Worm (Caenorhabditis elegans): ENCODE data around the gene F55G11.7.

Gene F55G11.7

DNA sequence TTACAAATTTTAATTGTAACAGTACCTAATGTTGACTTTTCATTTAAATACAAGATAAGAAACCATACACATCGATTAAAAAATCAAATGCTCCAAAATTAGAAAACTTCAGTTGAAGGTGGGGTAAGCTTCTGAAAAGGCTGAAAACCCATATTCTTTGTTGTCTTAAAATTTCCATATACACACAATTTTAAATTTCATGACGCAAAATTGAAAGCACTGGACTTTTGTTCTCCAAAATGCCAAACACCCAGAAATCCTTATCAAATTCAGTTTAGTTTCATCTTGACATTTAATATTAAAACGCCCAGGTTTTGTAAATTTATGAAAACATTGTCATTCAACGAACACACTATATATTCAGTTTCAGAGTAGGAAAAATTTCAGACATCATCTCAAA is at the start of gene F55G11.7:
TSS of gene F55G11.7 (plus strand) at position 301 of the 400 bp plus-strand sequence.
- TF ChIP-seq ref-1 (GFP tag; conservative IDR thresholded peaks at IDR 0.05) (no peak), tab-1 (GFP tag; IDR thresholded peaks at IDR 0.05) (no peak), klf-2 (GFP tag; conservative IDR thresholded peaks at IDR 0.05) (no peak), cog-1 (tag; optimal IDR thresholded peaks at IDR 0.05) (no peak), med-1 (GFP tag; optimal IDR thresholded peaks at IDR 0.05; ENCODE audit: insufficient read depth) (no peak), ztf-23 (GFP tag; IDR thresholded peaks at IDR 0.05) (no peak)

DNA sequence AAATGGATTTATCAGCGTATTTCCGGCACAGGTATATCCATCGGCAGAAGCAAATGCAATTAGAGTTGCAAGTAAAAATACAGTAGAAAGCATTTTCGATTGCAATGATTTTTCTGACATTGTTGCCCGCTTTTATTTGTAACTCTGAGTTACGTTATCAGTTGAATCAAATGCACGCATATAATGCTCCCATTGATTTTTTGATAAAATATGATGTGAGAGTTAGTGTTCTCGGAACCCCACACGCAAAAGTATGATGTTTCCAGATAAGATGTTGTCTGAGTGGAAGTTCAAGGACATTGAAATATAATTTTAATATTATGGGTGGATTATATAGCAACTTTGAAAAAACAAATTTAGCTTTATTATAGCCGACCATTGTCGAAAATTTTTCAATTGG is 48.2 kb upstream of the F55G11.7 start, which contains the start of gene K08D8.5:
TSS of gene K08D8.5 (minus strand) at position 140 of the 400 bp plus-strand sequence.
- TF ChIP-seq ztf-23 (GFP tag; IDR thresholded peaks at IDR 0.05): no peak
- no peak for TF ChIP-seq flt-1 (GFP tag; IDR thresholded peaks at IDR 0.05)
- no peak for TF ChIP-seq tab-1 (GFP tag; IDR thresholded peaks at IDR 0.05)
- TF ChIP-seq T22C8.4 (GFP tag; IDR thresholded peaks at IDR 0.05): no peak
- TF ChIP-seq klf-2 (GFP tag; conservative IDR thresholded peaks at IDR 0.05): no peak
- TF ChIP-seq ztf-29 (GFP tag; IDR thresholded peaks at IDR 0.05): no peak
- no peak for TF ChIP-seq med-1 (GFP tag; optimal IDR thresholded peaks at IDR 0.05; ENCODE audit: insufficient read depth)
- no peak for TF ChIP-seq ref-1 (GFP tag; conservative IDR thresholded peaks at IDR 0.05)
- no peak for TF ChIP-seq cog-1 (tag; optimal IDR thresholded peaks at IDR 0.05)

DNA sequence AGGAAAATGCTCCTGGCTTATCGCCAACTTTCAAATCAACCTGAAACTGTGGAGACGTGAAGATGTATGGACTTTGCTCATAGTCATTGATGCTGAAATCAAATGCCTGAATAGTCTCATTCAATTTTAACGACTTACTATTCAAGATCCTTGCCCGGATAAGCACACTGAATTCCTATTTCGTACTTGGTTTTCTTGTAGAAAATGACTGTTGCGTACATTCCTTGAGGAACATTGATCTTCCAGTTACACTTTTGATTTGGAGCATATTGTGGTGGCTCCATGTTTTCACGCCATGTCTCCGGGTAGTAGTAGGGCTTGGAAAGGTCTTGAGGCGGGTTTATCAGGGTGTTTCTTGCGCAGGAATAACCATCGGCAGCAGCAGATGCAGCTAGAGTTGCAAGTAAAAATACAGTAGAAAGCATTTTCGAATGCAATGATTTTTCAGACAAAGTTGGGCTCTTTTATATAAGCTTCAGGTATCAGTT is 45.7 kb upstream of the F55G11.7 start, which contains the start of gene irg-6:
TSS of gene irg-6 (minus strand) at position 438 of the 488 bp plus-strand sequence.
- no peak for TF ChIP-seq ref-1 (GFP tag; conservative IDR thresholded peaks at IDR 0.05)
- no peak for TF ChIP-seq cog-1 (tag; optimal IDR thresholded peaks at IDR 0.05)
- no peak for TF ChIP-seq med-1 (GFP tag; optimal IDR thresholded peaks at IDR 0.05; ENCODE audit: insufficient read depth)
- no peak for TF ChIP-seq flt-1 (GFP tag; IDR thresholded peaks at IDR 0.05)
- TF ChIP-seq ztf-29 (GFP tag; IDR thresholded peaks at IDR 0.05): no peak
- TF ChIP-seq tab-1 (GFP tag; IDR thresholded peaks at IDR 0.05): no peak
- TF ChIP-seq klf-2 (GFP tag; conservative IDR thresholded peaks at IDR 0.05): no peak
- no peak for TF ChIP-seq T22C8.4 (GFP tag; IDR thresholded peaks at IDR 0.05)
- TF ChIP-seq ztf-23 (GFP tag; IDR thresholded peaks at IDR 0.05): no peak

DNA sequence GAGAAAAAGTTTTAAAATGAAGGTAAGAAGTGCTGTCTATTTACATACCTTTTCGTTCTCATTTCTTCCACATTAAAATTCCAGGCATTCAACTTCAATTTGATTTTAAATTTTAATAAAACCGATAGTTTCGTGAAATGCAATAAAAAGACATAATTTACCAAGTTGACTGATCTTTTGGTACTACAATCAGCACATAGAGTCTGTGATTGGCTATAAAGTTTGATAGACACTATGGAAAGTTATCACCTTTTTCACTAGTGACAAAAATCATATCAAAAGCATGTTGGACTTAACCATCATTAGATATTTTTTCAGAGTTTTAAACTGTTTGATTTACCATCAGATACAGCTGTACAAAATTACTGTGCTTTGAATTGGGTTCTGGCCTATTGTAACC is 44.8 kb upstream of the F55G11.7 start, which contains the start of gene srz-15:
TSS of gene srz-15 (plus strand) at position 301 of the 400 bp plus-strand sequence.
- TF ChIP-seq T22C8.4 (GFP tag; IDR thresholded peaks at IDR 0.05) (no peak), klf-2 (GFP tag; conservative IDR thresholded peaks at IDR 0.05) (no peak), ztf-29 (GFP tag; IDR thresholded peaks at IDR 0.05) (no peak), med-1 (GFP tag; optimal IDR thresholded peaks at IDR 0.05; ENCODE audit: insufficient read depth) (no peak), tab-1 (GFP tag; IDR thresholded peaks at IDR 0.05) (no peak), ztf-23 (GFP tag; IDR thresholded peaks at IDR 0.05) (no peak), cog-1 (tag; optimal IDR thresholded peaks at IDR 0.05) (no peak), ref-1 (GFP tag; conservative IDR thresholded peaks at IDR 0.05) (no peak), flt-1 (GFP tag; IDR thresholded peaks at IDR 0.05) (no peak)

DNA sequence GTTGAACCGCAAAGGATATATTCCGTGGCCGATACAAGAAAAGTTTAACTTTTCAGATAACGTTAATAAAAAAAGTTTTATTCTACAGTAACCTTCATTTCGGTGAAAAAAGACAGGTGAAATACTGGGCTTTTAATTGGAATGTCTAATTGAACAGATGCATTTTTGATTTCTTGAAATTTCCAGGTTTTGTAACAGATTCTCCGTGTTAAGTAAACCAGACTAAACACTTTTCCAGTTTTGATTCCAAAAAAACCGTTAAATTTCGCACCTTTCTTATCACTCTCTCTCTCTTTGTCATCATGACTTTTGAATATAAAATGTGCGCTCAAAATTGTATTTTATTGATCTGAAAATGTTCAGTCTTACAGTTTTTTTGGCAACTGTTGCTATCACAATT is 42.0 kb upstream of the F55G11.7 start, which contains the start of gene C32H11.3:
TSS of gene C32H11.3 (plus strand) at position 301 of the 400 bp plus-strand sequence.
- TF ChIP-seq flt-1 (GFP tag; IDR thresholded peaks at IDR 0.05): no peak
- no peak for TF ChIP-seq tab-1 (GFP tag; IDR thresholded peaks at IDR 0.05)
- TF ChIP-seq T22C8.4 (GFP tag; IDR thresholded peaks at IDR 0.05): no peak

DNA sequence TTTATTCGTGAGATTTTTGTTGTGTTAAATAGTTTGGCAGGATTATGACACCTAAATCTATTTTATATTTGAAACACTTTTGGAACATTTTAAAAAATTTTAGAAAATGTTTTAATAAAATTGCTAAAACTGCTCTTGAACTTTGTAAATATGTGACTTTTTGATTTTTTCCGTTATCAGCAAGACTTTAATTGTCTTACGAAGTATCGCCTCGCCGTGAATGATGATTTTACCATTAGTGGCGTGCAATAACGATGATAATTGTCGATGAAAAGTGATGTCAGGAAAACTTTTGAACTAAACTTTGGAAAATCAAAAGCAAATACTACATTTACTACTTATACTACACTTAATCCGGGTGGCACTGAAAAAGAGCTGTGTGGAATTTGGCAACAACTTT is 39.7 kb upstream of the F55G11.7 start:
- TF ChIP-seq ztf-23 (GFP tag; IDR thresholded peaks at IDR 0.05): no peak
- no peak for TF ChIP-seq ref-1 (GFP tag; conservative IDR thresholded peaks at IDR 0.05)
- no peak for TF ChIP-seq med-1 (GFP tag; optimal IDR thresholded peaks at IDR 0.05; ENCODE audit: insufficient read depth)
- TF ChIP-seq cog-1 (tag; optimal IDR thresholded peaks at IDR 0.05): no peak

DNA sequence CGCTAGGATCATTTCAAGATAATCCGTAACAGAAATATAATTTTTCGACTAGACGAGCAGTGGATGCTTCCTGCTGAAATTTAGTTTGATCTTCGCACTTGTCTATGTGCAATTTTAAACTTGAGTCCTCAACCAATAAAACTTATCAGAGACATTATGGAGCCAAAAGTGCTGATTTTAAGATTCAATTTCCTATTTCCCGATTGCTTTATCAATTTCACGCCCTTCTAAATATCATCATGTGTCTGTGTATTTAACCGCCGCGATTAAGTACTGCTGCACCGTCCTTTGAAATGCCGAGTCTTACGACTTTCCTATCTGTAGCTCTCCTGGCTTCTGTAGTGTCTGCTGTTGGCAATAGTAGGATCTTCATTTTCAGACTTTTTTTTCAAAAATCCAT is 39.2 kb upstream of the F55G11.7 start, which contains the start of gene C32H11.4:
TSS of gene C32H11.4 (plus strand) at position 238 of the 400 bp plus-strand sequence.
- TF ChIP-seq flt-1 (GFP tag; IDR thresholded peaks at IDR 0.05) (no peak), klf-2 (GFP tag; conservative IDR thresholded peaks at IDR 0.05) (no peak), ztf-23 (GFP tag; IDR thresholded peaks at IDR 0.05) (no peak), ztf-29 (GFP tag; IDR thresholded peaks at IDR 0.05) (no peak), ref-1 (GFP tag; conservative IDR thresholded peaks at IDR 0.05) (no peak), med-1 (GFP tag; optimal IDR thresholded peaks at IDR 0.05; ENCODE audit: insufficient read depth) (no peak)

DNA sequence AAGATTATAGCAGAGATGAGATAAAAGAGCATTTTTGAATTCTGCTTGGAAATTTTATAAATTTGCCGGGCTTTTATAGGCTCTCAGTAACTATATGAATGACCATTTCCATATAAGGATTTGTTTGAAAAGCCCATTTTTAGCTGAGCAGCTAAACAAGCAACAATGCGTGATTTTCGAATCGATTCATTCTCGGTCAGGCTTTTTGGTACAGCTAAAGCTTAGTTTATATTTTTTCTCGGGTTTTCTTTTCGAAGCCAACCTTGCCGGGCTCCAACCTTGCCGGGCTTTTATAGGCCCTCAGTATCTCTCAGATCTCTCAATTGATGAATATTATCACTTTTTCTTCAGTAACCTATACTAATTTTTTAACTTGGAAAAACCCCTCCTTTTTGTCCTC is 35.9 kb upstream of the F55G11.7 start, which contains the start of gene srlf-4:
TSS of gene srlf-4 (minus strand) at position 101 of the 400 bp plus-strand sequence.
- TF ChIP-seq med-1 (GFP tag; optimal IDR thresholded peaks at IDR 0.05; ENCODE audit: insufficient read depth) (no peak), flt-1 (GFP tag; IDR thresholded peaks at IDR 0.05) (no peak), ref-1 (GFP tag; conservative IDR thresholded peaks at IDR 0.05) (no peak), klf-2 (GFP tag; conservative IDR thresholded peaks at IDR 0.05) (no peak)

DNA sequence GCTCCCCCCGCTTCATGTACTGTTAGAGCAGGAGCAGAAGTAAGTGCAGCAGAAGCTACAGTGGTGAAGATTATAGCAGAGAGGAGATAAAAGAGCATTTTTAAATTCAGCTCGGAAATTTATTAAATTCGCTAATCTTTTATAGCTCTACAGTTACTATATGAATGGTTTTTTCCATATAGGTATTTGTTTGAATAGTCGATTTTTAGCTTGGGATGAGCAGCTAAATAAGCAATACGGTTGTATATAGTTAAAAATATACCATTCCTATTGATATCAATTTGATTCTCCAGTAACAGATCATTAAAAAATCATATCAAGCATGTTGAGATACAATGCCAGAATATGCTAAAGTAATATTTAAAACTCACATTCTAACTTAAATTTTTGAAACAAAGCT is 33.6 kb upstream of the F55G11.7 start, which contains the start of gene srlf-5:
TSS of gene srlf-5 (minus strand) at position 101 of the 400 bp plus-strand sequence.
- TF ChIP-seq flt-1 (GFP tag; IDR thresholded peaks at IDR 0.05) (no peak), ref-1 (GFP tag; conservative IDR thresholded peaks at IDR 0.05) (no peak), klf-2 (GFP tag; conservative IDR thresholded peaks at IDR 0.05) (no peak), ztf-23 (GFP tag; IDR thresholded peaks at IDR 0.05) (no peak), T22C8.4 (GFP tag; IDR thresholded peaks at IDR 0.05) (no peak), ztf-29 (GFP tag; IDR thresholded peaks at IDR 0.05) (no peak), med-1 (GFP tag; optimal IDR thresholded peaks at IDR 0.05; ENCODE audit: insufficient read depth) (no peak)

DNA sequence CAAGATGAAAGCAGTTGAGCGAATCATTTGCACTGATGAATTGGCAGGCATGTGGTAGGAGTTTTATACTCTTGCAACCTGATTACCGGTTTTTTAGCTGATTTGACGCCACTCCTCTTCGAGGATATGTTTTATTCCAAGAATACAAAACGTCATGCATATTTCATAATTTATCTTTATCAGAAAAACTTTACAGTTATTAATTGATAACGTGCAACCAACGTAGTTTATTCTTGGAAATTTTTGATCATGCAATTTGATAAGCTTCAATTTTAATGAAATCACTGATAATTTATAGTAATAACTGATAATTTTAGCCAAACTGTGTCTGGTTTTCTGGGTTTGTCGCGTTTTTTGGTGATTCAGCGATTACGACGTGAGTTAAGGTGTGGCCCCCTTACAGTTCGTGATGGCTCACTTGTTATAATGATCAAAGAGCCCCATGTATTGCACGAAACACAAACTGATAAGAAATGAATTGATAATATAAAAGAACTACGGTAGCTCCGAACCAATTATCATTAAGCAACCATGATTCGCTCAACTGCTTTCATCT is 23.9 kb upstream of the F55G11.7 start, which contains the start of the genes cld-1 and dod-21:
TSS of gene cld-1 (minus strand) at position 51 of the 556 bp plus-strand sequence.
TSS of gene dod-21 (plus strand) at position 518 of the 556 bp plus-strand sequence.
- TF ChIP-seq med-1 (GFP tag; optimal IDR thresholded peaks at IDR 0.05; ENCODE audit: insufficient read depth) (no peak), cog-1 (tag; optimal IDR thresholded peaks at IDR 0.05) (no peak), klf-2 (GFP tag; conservative IDR thresholded peaks at IDR 0.05) (no peak), ref-1 (GFP tag; conservative IDR thresholded peaks at IDR 0.05) (no peak), tab-1 (GFP tag; IDR thresholded peaks at IDR 0.05) (no peak), flt-1 (GFP tag; IDR thresholded peaks at IDR 0.05) (no peak), ztf-23 (GFP tag; IDR thresholded peaks at IDR 0.05) (no peak), T22C8.4 (GFP tag; IDR thresholded peaks at IDR 0.05) (no peak), ztf-29 (GFP tag; IDR thresholded peaks at IDR 0.05) (no peak)

Measured in whole organism, midembryonic.